Fruit fly (Drosophila melanogaster) whole organism, wandering third instar larva: ENCODE measurements around the gene CG32797.

Source experiments
- Abd-B ChIP-seq: fragments of >200 bp; optimal IDR thresholded peaks from 2 replicates; lab custom pipeline; 2017; ENCODE audit warnings: missing biosample characterization, missing genetic modification characterization
- CG32264 ChIP-seq: fragments of 200-800 bp; sonication (Bioruptor generic); optimal IDR thresholded peaks from 2 replicates; lab custom pipeline; 2016; ENCODE audit warnings: missing biosample characterization, missing genetic modification characterization
- CG9705 ChIP-seq: fragments of 200-800 bp; sonication (Bioruptor generic); optimal IDR thresholded peaks from 2 replicates; lab custom pipeline; 2018; ENCODE audit warnings: missing biosample characterization, mild to moderate bottlenecking, missing genetic modification characterization
- Dif ChIP-seq: fragments of 200-275, 200-300 bp; sonication (Bioruptor generic); optimal IDR thresholded peaks from 2 replicates; lab custom pipeline; 2018; ENCODE audit warnings: missing biosample characterization, missing genetic modification characterization; ENCODE audit not compliant: partially characterized antibody
- GATAd ChIP-seq: sonication (Bioruptor generic); optimal IDR thresholded peaks from 2 replicates; lab custom pipeline; 2016; ENCODE audit warnings: missing biosample characterization, missing genetic modification characterization
- HLH106 ChIP-seq: fragments of 200-800 bp; optimal IDR thresholded peaks from 3 replicates; lab custom pipeline; 2019; ENCODE audit warnings: missing biosample characterization, mild to moderate bottlenecking, missing genetic modification characterization, moderate library complexity
- Hnf4 ChIP-seq: fragments of 200-800 bp; sonication (Bioruptor generic); optimal IDR thresholded peaks from 2 replicates; lab custom pipeline; 2016; ENCODE audit warnings: missing biosample characterization, mild to moderate bottlenecking, missing genetic modification characterization
- Hr78 ChIP-seq: fragments of >200 bp; optimal IDR thresholded peaks from 2 replicates; lab custom pipeline; 2017; ENCODE audit warnings: missing biosample characterization, missing genetic modification characterization
- Hr83 ChIP-seq: fragments of 200-300 bp; sonication (Bioruptor generic); optimal IDR thresholded peaks from 2 replicates; lab custom pipeline; 2016; ENCODE audit warnings: missing biosample characterization, mild to moderate bottlenecking, missing genetic modification characterization, moderate library complexity; ENCODE audit not compliant: poor library complexity, severe bottlenecking
- Jra ChIP-seq: sonication (Bioruptor generic); optimal IDR thresholded peaks from 2 replicates; lab custom pipeline; 2016; ENCODE audit warnings: missing biosample characterization, missing genetic modification characterization
- Myc ChIP-seq: fragments of >200 bp; optimal IDR thresholded peaks from 2 replicates; lab custom pipeline; 2017
- N ChIP-seq: fragments of >200 bp; optimal IDR thresholded peaks from 2 replicates; lab custom pipeline; 2018; ENCODE audit warnings: missing biosample characterization, missing external identifiers, missing genetic modification characterization
- OdsH ChIP-seq: fragments of 200-800 bp; sonication (Bioruptor generic); optimal IDR thresholded peaks from 2 replicates; lab custom pipeline; 2016; ENCODE audit warnings: missing biosample characterization, mild to moderate bottlenecking, missing genetic modification characterization
- Rel ChIP-seq, 2 experiments: fragments of 200-800 bp; sonication (Bioruptor generic) in 1 of 2; optimal IDR thresholded peaks; 2 replicates in 1 of 2; 3 replicates in 1 of 2; lab custom pipeline; 2016 to 2019; ENCODE audit warnings: mild to moderate bottlenecking in 2 of 2, missing biosample characterization in 2 of 2, missing genetic modification characterization in 2 of 2, moderate library complexity in 1 of 2
- Sp1 ChIP-seq: fragments of 200-800 bp; sonication (Bioruptor generic); optimal IDR thresholded peaks from 3 replicates; lab custom pipeline; 2019; ENCODE audit warnings: missing biosample characterization, mild to moderate bottlenecking, missing genetic modification characterization, moderate library complexity
- Vsx2 ChIP-seq: fragments of 200-300, 225-300 bp; sonication (Bioruptor generic); optimal IDR thresholded peaks from 2 replicates; lab custom pipeline; 2018; ENCODE audit warnings: missing biosample characterization, missing genetic modification characterization; ENCODE audit not compliant: partially characterized antibody
- br ChIP-seq: fragments of 200-800 bp; sonication (Bioruptor generic); optimal IDR thresholded peaks from 2 replicates; lab custom pipeline; 2016; ENCODE audit warnings: missing biosample characterization, missing genetic modification characterization
- brk ChIP-seq: fragments of 200-800 bp; sonication (Bioruptor generic); optimal IDR thresholded peaks from 2 replicates; lab custom pipeline; 2016; ENCODE audit warnings: missing biosample characterization, mild to moderate bottlenecking, missing genetic modification characterization
- dl ChIP-seq, 2 experiments: fragments of 175-275, 200-275 bp in 1 of 2; fragments of 200-275 bp in 1 of 2; sonication (Bioruptor generic); optimal IDR thresholded peaks; lab custom pipeline; 2018; ENCODE audit warnings: mild to moderate bottlenecking in 2 of 2, missing biosample characterization in 2 of 2, missing genetic modification characterization in 2 of 2, moderate library complexity in 2 of 2; ENCODE audit not compliant: partially characterized antibody in 2 of 2, insufficient read depth in 1 of 2
- dmrt93B ChIP-seq: fragments of 200-800 bp; sonication (Bioruptor generic); optimal IDR thresholded peaks from 2 replicates; lab custom pipeline; 2018; ENCODE audit warnings: missing biosample characterization, mild to moderate bottlenecking, missing genetic modification characterization
- dsf ChIP-seq: sonication (Bioruptor generic); optimal IDR thresholded peaks from 2 replicates; lab custom pipeline; 2016; ENCODE audit warnings: missing biosample characterization, missing genetic modification characterization, borderline replicate concordance
- ey ChIP-seq: fragments of 200-800 bp; sonication (Bioruptor generic); optimal IDR thresholded peaks from 2 replicates; lab custom pipeline; 2016; ENCODE audit warnings: missing biosample characterization, missing genetic modification characterization
- foxo ChIP-seq, 2 experiments: fragments of 200-800 bp; sonication (Bioruptor generic); optimal IDR thresholded peaks; 2 replicates in 1 of 2; 3 replicates in 1 of 2; lab custom pipeline; 2016 to 2017; ENCODE audit warnings: missing biosample characterization in 2 of 2, missing genetic modification characterization in 2 of 2
- fru ChIP-seq: fragments of 200-800 bp; sonication (Bioruptor generic); optimal IDR thresholded peaks from 3 replicates; lab custom pipeline; 2016; ENCODE audit warnings: missing biosample characterization, mild to moderate bottlenecking, missing genetic modification characterization
- h ChIP-seq: fragments of 200-800 bp; sonication (Bioruptor generic); optimal IDR thresholded peaks from 3 replicates; lab custom pipeline; 2016; ENCODE audit warnings: missing biosample characterization, mild to moderate bottlenecking, missing genetic modification characterization
- jim ChIP-seq: fragments of 175-275, 200-325 bp; sonication (Bioruptor generic); optimal IDR thresholded peaks from 2 replicates; lab custom pipeline; 2016; ENCODE audit warnings: missing biosample characterization, mild to moderate bottlenecking, missing genetic modification characterization
- pan ChIP-seq: fragments of >200 bp; optimal IDR thresholded peaks from 2 replicates; lab custom pipeline; 2017
- sage ChIP-seq: fragments of 200-800 bp; sonication (Bioruptor generic); optimal IDR thresholded peaks from 2 replicates; lab custom pipeline; 2016; ENCODE audit warnings: missing biosample characterization, mild to moderate bottlenecking, missing genetic modification characterization
- tai ChIP-seq: sonication (Bioruptor generic); optimal IDR thresholded peaks from 2 replicates; lab custom pipeline; 2016; ENCODE audit warnings: missing biosample characterization, missing genetic modification characterization
- usp ChIP-seq: fragments of >200 bp; optimal IDR thresholded peaks from 2 replicates; lab custom pipeline; 2017; ENCODE audit warnings: missing biosample characterization, missing genetic modification characterization

The CG32797 gene

dm6 chrX:2443798-2444197, 18.1 kb upstream of the CG32797 start, which contains the start of gene tko:
TSS of gene tko (minus strand) at chrX:2443976.
- TF ChIP-seq Myc (lab: Kevin White, UChicago): peak; percentile 71
- no peak for TF ChIP-seq OdsH (GFP tag; lab: Kevin White, UChicago)
- no peak for TF ChIP-seq Vsx2 (GFP tag; lab: Kevin White, UChicago)
- TF ChIP-seq HLH106 (tag; lab: Kevin White, UChicago): peak; percentile 30
- TF ChIP-seq Hr83 (GFP tag; lab: Kevin White, UChicago): peak; percentile 41

dm6 chrX:2440219-2440618, 14.6 kb upstream of the CG32797 start:
- no peak for TF ChIP-seq fru (GFP tag; lab: Kevin White, UChicago)
- TF ChIP-seq Hr78 (GFP tag; lab: Kevin White, UChicago): no peak
- TF ChIP-seq Hr83 (GFP tag; lab: Kevin White, UChicago): no peak
- TF ChIP-seq Jra (GFP tag; lab: Kevin White, UChicago): no peak
- TF ChIP-seq N (GFP tag; lab: Kevin White, UChicago): no peak
- no peak for TF ChIP-seq brk (GFP tag; lab: Kevin White, UChicago)
- no peak for TF ChIP-seq usp (GFP tag; lab: Kevin White, UChicago)
- TF ChIP-seq dmrt93B (GFP tag; lab: Kevin White, UChicago): no peak
- no peak for TF ChIP-seq jim
- no peak for TF ChIP-seq ey

dm6 chrX:2434913-2435312, 9.3 kb upstream of the CG32797 start:
- TF ChIP-seq sage (GFP tag; lab: Kevin White, UChicago): no peak
- no peak for TF ChIP-seq h
- no peak for TF ChIP-seq tai (GFP tag; lab: Kevin White, UChicago)
- no peak for TF ChIP-seq dsf (GFP tag; lab: Kevin White, UChicago)
- no peak for TF ChIP-seq usp (GFP tag; lab: Kevin White, UChicago)
- TF ChIP-seq Sp1 (GFP tag; lab: Kevin White, UChicago): no peak
- TF ChIP-seq foxo (GFP tag; optimal IDR thresholded peaks at IDR 0.05; lab: Kevin White, UChicago): no peak
- no peak for TF ChIP-seq fru (GFP tag; lab: Kevin White, UChicago)
- TF ChIP-seq Myc (lab: Kevin White, UChicago): no peak
- TF ChIP-seq brk (GFP tag; lab: Kevin White, UChicago): no peak
- no peak for TF ChIP-seq Dif (GFP tag; lab: Kevin White, UChicago)

- TF ChIP-seq dl (GFP tag; optimal IDR thresholded peaks at IDR 0.05; lab: Kevin White, UChicago; ENCODE audit: insufficient read depth in 1 of 2, partially characterized antibody in 2 of 2) (no peak), CG9705 (GFP tag; lab: Kevin White, UChicago) (no peak), Abd-B (GFP tag; lab: Kevin White, UChicago) (no peak), Hnf4 (no peak), Rel (GFP tag; optimal IDR thresholded peaks at IDR 0.05; lab: Kevin White, UChicago) (no peak), Rel (tag; optimal IDR thresholded peaks at IDR 0.05; lab: Kevin White, UChicago) (no peak), br (GFP tag; lab: Kevin White, UChicago) (no peak), pan (lab: Kevin White, UChicago) (no peak), GATAd (GFP tag; lab: Kevin White, UChicago) (no peak), Hr83 (GFP tag; lab: Kevin White, UChicago) (no peak), Jra (GFP tag; lab: Kevin White, UChicago) (no peak), OdsH (GFP tag; lab: Kevin White, UChicago) (no peak)
Observed at dm6 chrX:2428903-2429302, 3.2 kb upstream of the CG32797 start, which contains the start of gene gt. TSS of gene gt (minus strand) at chrX:2428967.

- TF ChIP-seq CG32264 (GFP tag; lab: Kevin White, UChicago) (no peak), Myc (lab: Kevin White, UChicago) (peak; percentile 68)
Observed at dm6 chrX:2419518-2419917, 6.1 kb downstream of the CG32797 start.
